Worm (Caenorhabditis elegans): ENCODE results near the gene mig-39.

ce11 chrIII:8457605-8458004, 9.2 kb upstream of the mig-39 start:
- TF ChIP-seq ztf-3 (GFP tag; optimal IDR thresholded peaks at IDR 0.05) (no peak), nhr-90 (tag; optimal IDR thresholded peaks at IDR 0.05) (no peak), cebp-2 (GFP tag; IDR thresholded peaks at IDR 0.05) (no peak), hlh-26 (GFP tag; conservative IDR thresholded peaks at IDR 0.05) (no peak), ets-4 (GFP tag; optimal IDR thresholded peaks at IDR 0.05) (no peak)
